Worm (Caenorhabditis elegans) whole organism, young adult: ENCODE data around the gene vps-33.1.

Source experiments
- B0019.2 ChIP-seq: fragments of 200-800 bp; sonication (Bioruptor generic); conservative IDR thresholded peaks from 2 replicates; pipeline ENCODE4 v1.3.6; 2022; ENCODE audit warnings: missing genetic modification reagents, missing genetic modification characterization, missing compliant biosample characterization
- B0261.1 ChIP-seq: sonication (generic microtip); optimal IDR thresholded peaks from 2 replicates; lab custom pipeline; 2016; ENCODE audit warnings: mild to moderate bottlenecking, missing genetic modification characterization, moderate library complexity, missing compliant biosample characterization
- B0336.3 ChIP-seq: fragments of 200-800 bp; sonication (Bioruptor generic); IDR thresholded peaks from 2 replicates; pipeline ENCODE4 v1.3.6; 2022; ENCODE audit warnings: missing genetic modification characterization, missing compliant biosample characterization
- F33H1.4 ChIP-seq: fragments of 200-800 bp; sonication (Bioruptor generic); IDR thresholded peaks from 2 replicates; pipeline ENCODE4 v1.3.6; 2022; ENCODE audit warnings: missing genetic modification reagents, missing genetic modification characterization, missing compliant biosample characterization
- F49E8.2 ChIP-seq: sonication (generic microtip); optimal IDR thresholded peaks from 3 replicates; lab custom pipeline; 2017; ENCODE audit warnings: missing genetic modification characterization, mild to moderate bottlenecking, missing compliant biosample characterization, antibody characterized with exemption, moderate library complexity; ENCODE audit not compliant: insufficient read depth
- F57C9.4 ChIP-seq: sonication (generic microtip); optimal IDR thresholded peaks from 2 replicates; lab custom pipeline; 2017; ENCODE audit warnings: mild to moderate bottlenecking, missing genetic modification characterization, missing compliant biosample characterization
- T07F8.4 ChIP-seq: sonication (generic microtip); optimal IDR thresholded peaks from 2 replicates; lab custom pipeline; 2016; ENCODE audit warnings: mild to moderate bottlenecking, missing genetic modification characterization, moderate library complexity, missing compliant biosample characterization
- Y53G8AR.9 ChIP-seq: fragments of 200-800 bp; sonication (Bioruptor generic); conservative IDR thresholded peaks from 2 replicates; pipeline ENCODE4 v1.3.6; 2022; ENCODE audit warnings: missing genetic modification reagents, missing genetic modification characterization, missing compliant biosample characterization
- Y67H2A.10 ChIP-seq: fragments of 200-800 bp; sonication (Bioruptor generic); conservative IDR thresholded peaks from 2 replicates; pipeline ENCODE4 v1.3.6; 2022; ENCODE audit warnings: missing genetic modification reagents, missing genetic modification characterization, missing compliant biosample characterization
- Y79H2A.3 ChIP-seq: fragments of 200-800 bp; sonication (Bioruptor generic); conservative IDR thresholded peaks from 2 replicates; pipeline ENCODE4 v1.3.6; 2022; ENCODE audit warnings: missing genetic modification reagents, missing genetic modification characterization, missing compliant biosample characterization
- Y95B8A.8 ChIP-seq: fragments of 200-800 bp; sonication (Bioruptor generic); IDR thresholded peaks from 2 replicates; pipeline ENCODE4 v1.3.6; 2022; ENCODE audit warnings: missing genetic modification reagents, missing genetic modification characterization, missing compliant biosample characterization
- attf-6 ChIP-seq: fragments of 200-800 bp; sonication (Bioruptor generic); IDR thresholded peaks from 2 replicates; pipeline ENCODE4 v1.3.6; 2022; ENCODE audit warnings: missing genetic modification reagents, missing genetic modification characterization, missing compliant biosample characterization
- bed-1 ChIP-seq: fragments of 200-800 bp; sonication (Bioruptor generic); IDR thresholded peaks from 2 replicates; pipeline ENCODE4 v1.3.6; 2022; ENCODE audit warnings: missing genetic modification reagents, missing genetic modification characterization, missing compliant biosample characterization
- bed-2 ChIP-seq: fragments of 200-800 bp; sonication (Bioruptor generic); IDR thresholded peaks from 2 replicates; pipeline ENCODE4 v1.3.6; 2022; ENCODE audit warnings: missing genetic modification reagents, missing genetic modification characterization, missing compliant biosample characterization
- cebp-2 ChIP-seq: fragments of 200-800 bp; sonication (Bioruptor generic); IDR thresholded peaks from 2 replicates; pipeline ENCODE4 v1.3.6; 2022; ENCODE audit warnings: missing genetic modification characterization, missing compliant biosample characterization
- ceh-100 ChIP-seq: fragments of 200-800 bp; sonication (Bioruptor generic); IDR thresholded peaks from 2 replicates; pipeline ENCODE4 v1.3.6; 2022; ENCODE audit warnings: missing genetic modification reagents, missing genetic modification characterization, missing compliant biosample characterization
- die-1 ChIP-seq: sonication (generic microtip); optimal IDR thresholded peaks from 2 replicates; lab custom pipeline; 2016; ENCODE audit warnings: missing genotype, mild to moderate bottlenecking, missing genetic modification characterization, missing compliant biosample characterization
- egrh-3 ChIP-seq: fragments of 200-800 bp; sonication (Bioruptor generic); IDR thresholded peaks from 2 replicates; pipeline ENCODE4 v1.3.6; 2022; ENCODE audit warnings: missing genetic modification reagents, missing genetic modification characterization, missing compliant biosample characterization
- hsf-1 ChIP-seq: fragments of 200-800 bp; sonication (Bioruptor generic); IDR thresholded peaks from 2 replicates; pipeline ENCODE4 v1.3.6; 2022; ENCODE audit warnings: missing genetic modification reagents, missing genetic modification characterization, missing compliant biosample characterization
- lag-1 ChIP-seq: fragments of 200-800 bp; sonication (Bioruptor generic); IDR thresholded peaks from 2 replicates; pipeline ENCODE4 v1.3.6; 2022; ENCODE audit warnings: missing genetic modification reagents, missing genetic modification characterization, missing compliant biosample characterization
- let-526 ChIP-seq: fragments of 200-800 bp; sonication (Bioruptor generic); IDR thresholded peaks from 2 replicates; pipeline ENCODE4 v1.3.6; 2022; ENCODE audit warnings: missing genetic modification reagents, missing genetic modification characterization, missing compliant biosample characterization
- let-607 ChIP-seq, 2 experiments: fragments of 200-800 bp in 1 of 2; sonication (Bioruptor generic) in 1 of 2; sonication (generic microtip) in 1 of 2; optimal IDR thresholded peaks; 2 replicates each; lab custom pipeline; 2016 to 2018; ENCODE audit warnings: mild to moderate bottlenecking in 2 of 2, missing compliant biosample characterization in 2 of 2, missing genetic modification characterization in 2 of 2, moderate library complexity in 2 of 2, missing genotype in 1 of 2
- lin-26 ChIP-seq: fragments of 200-800 bp; sonication (Bioruptor generic); IDR thresholded peaks from 2 replicates; pipeline ENCODE4 v1.3.6; 2022; ENCODE audit warnings: missing genetic modification reagents, missing genetic modification characterization, missing compliant biosample characterization
- lin-35 ChIP-seq, 3 experiments: fragments of 150-350 bp in 2 of 3; sonication (generic microtip) in 1 of 3; optimal IDR thresholded peaks; 2 replicates each; lab custom pipeline; 2014 to 2018; ENCODE audit warnings: missing biosample characterization in 3 of 3, missing genetic modification characterization in 3 of 3, missing genetic modification reagents in 3 of 3
- madf-10 ChIP-seq: sonication (generic microtip); optimal IDR thresholded peaks from 2 replicates; lab custom pipeline; 2016; ENCODE audit warnings: mild to moderate bottlenecking, missing genetic modification characterization, missing compliant biosample characterization
- madf-6 ChIP-seq: fragments of 200-800 bp; sonication (Bioruptor generic); IDR thresholded peaks from 2 replicates; pipeline ENCODE4 v1.3.6; 2022; ENCODE audit warnings: missing genetic modification reagents, missing genetic modification characterization, missing compliant biosample characterization
- madf-8 ChIP-seq: fragments of 200-800 bp; sonication (Bioruptor generic); conservative IDR thresholded peaks from 2 replicates; pipeline ENCODE4 v1.3.6; 2022; ENCODE audit warnings: missing genetic modification reagents, missing genetic modification characterization, missing compliant biosample characterization
- mcd-1 ChIP-seq: fragments of 200-800 bp; sonication (Bioruptor generic); IDR thresholded peaks from 2 replicates; pipeline ENCODE4 v1.3.6; 2022; ENCODE audit warnings: missing genetic modification reagents, missing genetic modification characterization, missing compliant biosample characterization
- mel-28 ChIP-seq: sonication (generic microtip); optimal IDR thresholded peaks from 2 replicates; lab custom pipeline; 2016; ENCODE audit warnings: borderline replicate concordance, mild to moderate bottlenecking, missing genetic modification characterization, missing compliant biosample characterization
- mes-4 ChIP-seq: sonication (generic microtip); optimal IDR thresholded peaks from 2 replicates; lab custom pipeline; 2016; ENCODE audit warnings: missing genotype, missing genetic modification characterization, missing compliant biosample characterization
- mxl-1 ChIP-seq: sonication (generic microtip); optimal IDR thresholded peaks from 2 replicates; lab custom pipeline; 2016; ENCODE audit warnings: missing genetic modification characterization, missing compliant biosample characterization
- nfya-1 ChIP-seq: sonication (generic microtip); optimal IDR thresholded peaks from 2 replicates; lab custom pipeline; 2017; ENCODE audit warnings: antibody characterized with exemption, missing compliant biosample characterization, missing genetic modification characterization, borderline replicate concordance; ENCODE audit not compliant: insufficient read depth
- pha-4 ChIP-seq: fragments of 150-350 bp; sonication (generic microtip); optimal IDR thresholded peaks from 2 replicates; lab custom pipeline; 2014; ENCODE audit warnings: missing biosample characterization, missing genetic modification reagents, missing genetic modification characterization
- rcor-1 ChIP-seq: fragments of 200-800 bp; sonication (Bioruptor generic); IDR thresholded peaks from 2 replicates; pipeline ENCODE4 v1.3.6; 2022; ENCODE audit warnings: missing genetic modification reagents, missing genetic modification characterization, missing compliant biosample characterization
- repo-1 ChIP-seq: sonication (generic microtip); optimal IDR thresholded peaks from 2 replicates; lab custom pipeline; 2017; ENCODE audit warnings: mild to moderate bottlenecking, missing genetic modification characterization, missing compliant biosample characterization
- sea-2 ChIP-seq: fragments of 200-800 bp; sonication (Bioruptor generic); IDR thresholded peaks from 2 replicates; pipeline ENCODE4 v1.3.6; 2022; ENCODE audit warnings: missing genetic modification characterization, missing compliant biosample characterization
- snpc-1.1 ChIP-seq: sonication (generic microtip); optimal IDR thresholded peaks from 2 replicates; lab custom pipeline; 2017; ENCODE audit warnings: missing genetic modification characterization, mild to moderate bottlenecking, missing compliant biosample characterization, antibody characterized with exemption, moderate library complexity, missing genotype, missing genetic modification reagents; ENCODE audit not compliant: insufficient read depth
- snpc-1.3 ChIP-seq: sonication (generic microtip); optimal IDR thresholded peaks from 2 replicates; lab custom pipeline; 2017; ENCODE audit warnings: missing genetic modification characterization, mild to moderate bottlenecking, missing compliant biosample characterization, antibody characterized with exemption, moderate library complexity, missing genotype, missing genetic modification reagents; ENCODE audit not compliant: insufficient read depth
- tbx-9 ChIP-seq: sonication (generic microtip); optimal IDR thresholded peaks from 2 replicates; lab custom pipeline; 2016; ENCODE audit warnings: borderline replicate concordance, missing genetic modification characterization, inconsistent platforms, missing compliant biosample characterization
- xnd-1 ChIP-seq: sonication (generic microtip); optimal IDR thresholded peaks from 2 replicates; lab custom pipeline; 2016; ENCODE audit warnings: missing genotype, missing genetic modification reagents, missing genetic modification characterization, missing compliant biosample characterization
- ztf-18 ChIP-seq: sonication (generic microtip); optimal IDR thresholded peaks from 2 replicates; lab custom pipeline; 2016; ENCODE audit warnings: missing genotype, mild to moderate bottlenecking, missing genetic modification characterization, missing compliant biosample characterization
- ztf-22 ChIP-seq: fragments of 200-800 bp; sonication (Bioruptor generic); optimal IDR thresholded peaks from 2 replicates; lab custom pipeline; 2018; ENCODE audit warnings: mild to moderate bottlenecking, missing genetic modification characterization, moderate library complexity, missing compliant biosample characterization
- ztf-25 ChIP-seq: fragments of 200-800 bp; sonication (Bioruptor generic); IDR thresholded peaks from 2 replicates; pipeline ENCODE4 v1.3.6; 2022; ENCODE audit warnings: missing genetic modification reagents, missing genetic modification characterization, missing compliant biosample characterization
- ztf-26 ChIP-seq: sonication (generic microtip); optimal IDR thresholded peaks from 2 replicates; lab custom pipeline; 2017; ENCODE audit warnings: missing genetic modification characterization, missing compliant biosample characterization
- ztf-28 ChIP-seq: fragments of 200-800 bp; sonication (Bioruptor generic); IDR thresholded peaks from 2 replicates; pipeline ENCODE4 v1.3.6; 2022; ENCODE audit warnings: missing genetic modification reagents, missing genetic modification characterization, missing compliant biosample characterization
- ztf-3 ChIP-seq: fragments of 200-800 bp; sonication (Bioruptor generic); optimal IDR thresholded peaks from 2 replicates; lab custom pipeline; 2018; ENCODE audit warnings: mild to moderate bottlenecking, missing genetic modification characterization, missing compliant biosample characterization
- ztf-6 ChIP-seq: fragments of 200-800 bp; sonication (Bioruptor generic); IDR thresholded peaks from 2 replicates; pipeline ENCODE4 v1.3.6; 2022; ENCODE audit warnings: missing genetic modification reagents, missing genetic modification characterization, missing compliant biosample characterization

Gene vps-33.1

DNA sequence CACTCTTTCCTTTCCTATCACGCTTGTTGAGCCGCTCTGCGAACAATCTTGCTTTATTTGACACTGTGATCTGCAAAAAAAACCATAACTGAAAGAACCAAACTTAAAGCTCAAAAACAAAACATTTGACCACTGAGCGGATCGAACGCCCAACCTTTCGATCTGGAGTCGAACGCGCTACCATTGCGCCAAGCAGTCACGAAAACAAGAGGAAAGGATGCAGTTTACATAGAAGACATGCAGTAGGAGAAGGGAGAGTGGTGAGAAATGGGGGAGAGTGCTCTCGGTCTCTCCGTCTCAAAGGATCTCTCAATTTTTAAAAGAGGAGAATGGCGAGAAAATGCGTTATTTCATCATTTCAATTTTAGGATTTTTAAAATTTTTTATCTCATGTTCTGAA is 22.4 kb upstream of the vps-33.1 start (continued):
- TF ChIP-seq snpc-1.1 (tag; lab: Kevin White, UChicago) = peak; percentile 44
- TF ChIP-seq nfya-1 = no peak
- 0 out of 2 replicates have a peak, but pooled peaks have one; percentile 27 for TF ChIP-seq attf-6
- peak; percentile 95 for TF ChIP-seq B0261.1
- TF ChIP-seq B0019.2 = 0 out of 2 replicates have a peak, but pooled peaks have one; percentile 21
- peak; percentile 70 for TF ChIP-seq madf-10 (tag; lab: Kevin White, UChicago)
- TF ChIP-seq mxl-1 (tag; lab: Kevin White, UChicago) = peak; percentile 91
- TF ChIP-seq ztf-22 (GFP tag; lab: Kevin White, UChicago) = no peak
- TF ChIP-seq ztf-3 (GFP tag; lab: Kevin White, UChicago) = no peak
- TF ChIP-seq egrh-3 (GFP tag; lab: Robert Waterston, UW) = 0 out of 2 replicates have a peak, but pooled peaks have one; percentile 19
- TF ChIP-seq ceh-100 (GFP tag; lab: Robert Waterston, UW) = peak; percentile 55
- TF ChIP-seq let-607 (tag; optimal IDR thresholded peaks at IDR 0.05; lab: Kevin White, UChicago) = peak; percentile 26 to 51
- peak; percentile 94 for TF ChIP-seq lin-26
- no peak for TF ChIP-seq pha-4 (tag; lab: Kevin White, UChicago)
- TF ChIP-seq B0336.3 (GFP tag; lab: Robert Waterston, UW) = peak; percentile 62
- peak; percentile 72 for TF ChIP-seq snpc-1.3 (tag; lab: Kevin White, UChicago)
- peak; percentile 38; the same call in 1 of the 2 replicates for TF ChIP-seq F33H1.4 (GFP tag; lab: Robert Waterston, UW)
- peak; percentile 66 for TF ChIP-seq repo-1
- peak; percentile 60; the same call in 1 of the 2 replicates for TF ChIP-seq rcor-1 (GFP tag; lab: Robert Waterston, UW)
- peak; percentile 52 for TF ChIP-seq mes-4
- peak; percentile 36; the same call in 1 of the 2 replicates for TF ChIP-seq ztf-6
- no peak for TF ChIP-seq bed-1 (GFP tag; lab: Robert Waterston, UW)
- no peak for TF ChIP-seq ztf-28
- peak; percentile 75 for TF ChIP-seq mcd-1 (GFP tag; lab: Robert Waterston, UW)
- TF ChIP-seq T07F8.4 (tag; lab: Kevin White, UChicago) = peak; percentile 65
- peak; percentile 78 for TF ChIP-seq let-526 (GFP tag; lab: Robert Waterston, UW)
- no peak for TF ChIP-seq lag-1 (GFP tag; lab: Robert Waterston, UW)
- TF ChIP-seq ztf-26 (tag; lab: Kevin White, UChicago) = peak; percentile 74
- peak; percentile 97 for TF ChIP-seq ztf-25
- TF ChIP-seq tbx-9 (tag; lab: Kevin White, UChicago) = no peak
- TF ChIP-seq cebp-2 (GFP tag; lab: Robert Waterston, UW) = no peak
- TF ChIP-seq sea-2 (GFP tag; lab: Robert Waterston, UW) = 0 out of 2 replicates have a peak, but pooled peaks have one; percentile 48
- 0 out of 2 replicates have a peak, but pooled peaks have one; percentile 46 for TF ChIP-seq Y95B8A.8 (GFP tag; lab: Robert Waterston, UW)
- peak; percentile 91 for TF ChIP-seq Y79H2A.3 (GFP tag; lab: Robert Waterston, UW)
- no peak for TF ChIP-seq Y53G8AR.9 (GFP tag; lab: Robert Waterston, UW)
- TF ChIP-seq hsf-1 = peak; percentile 43; the same call in 1 of the 2 replicates
- TF ChIP-seq lin-35 (GFP tag; optimal IDR thresholded peaks at IDR 0.05; lab: Kevin White, UChicago) = peak in 1 of 3 experiments; percentile 76
- peak; percentile 22 for TF ChIP-seq mel-28 (tag; lab: Kevin White, UChicago)
- peak; percentile 12 for TF ChIP-seq xnd-1 (tag; lab: Kevin White, UChicago)
- no peak for TF ChIP-seq bed-2
- TF ChIP-seq F57C9.4 (tag; lab: Kevin White, UChicago) = no peak
- TF ChIP-seq ztf-18 (tag; lab: Kevin White, UChicago) = peak; percentile 76
- no peak for TF ChIP-seq Y67H2A.10
- TF ChIP-seq die-1 (tag; lab: Kevin White, UChicago) = peak; percentile 92
- TF ChIP-seq F49E8.2 = peak; percentile 65
- TF ChIP-seq madf-8 (GFP tag; lab: Robert Waterston, UW) = peak; percentile 32; the same call in 1 of the 2 replicates
- TF ChIP-seq madf-6 (GFP tag; lab: Robert Waterston, UW) = peak; percentile 66
